Fruit fly (Drosophila melanogaster): Measurements from ENCODE around the gene CG3916.

Gene CG3916

DNA sequence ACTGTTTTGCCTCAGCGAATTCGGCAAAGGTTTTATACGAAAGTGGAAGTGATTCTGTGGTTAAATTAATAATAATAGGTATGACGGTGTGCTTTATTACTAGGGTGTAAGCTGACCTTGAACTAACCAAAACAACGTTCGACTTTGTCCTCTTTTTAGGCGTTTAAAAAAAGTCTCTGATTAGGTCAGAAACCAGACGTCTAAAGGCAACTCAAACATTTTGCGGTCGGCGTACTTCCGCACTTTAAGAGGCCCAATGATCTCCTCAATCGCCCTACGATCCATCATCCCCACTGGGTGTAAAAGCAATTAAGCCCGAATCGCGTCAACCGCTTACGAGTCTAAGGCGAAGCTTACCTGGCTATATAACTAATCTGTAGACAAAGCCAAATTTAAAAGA is 10.0 kb downstream of the CG3916 start, which contains the start of gene Cyp313a3:
Gene Cyp313a3, minus strand, starts transcription at position 101 of the 400 bp plus-strand sequence.
- no peak for TF ChIP-seq CTCF (optimal IDR thresholded peaks at IDR 0.05)
- no peak for TF ChIP-seq CG8478 (optimal IDR thresholded peaks at IDR 0.05)

DNA sequence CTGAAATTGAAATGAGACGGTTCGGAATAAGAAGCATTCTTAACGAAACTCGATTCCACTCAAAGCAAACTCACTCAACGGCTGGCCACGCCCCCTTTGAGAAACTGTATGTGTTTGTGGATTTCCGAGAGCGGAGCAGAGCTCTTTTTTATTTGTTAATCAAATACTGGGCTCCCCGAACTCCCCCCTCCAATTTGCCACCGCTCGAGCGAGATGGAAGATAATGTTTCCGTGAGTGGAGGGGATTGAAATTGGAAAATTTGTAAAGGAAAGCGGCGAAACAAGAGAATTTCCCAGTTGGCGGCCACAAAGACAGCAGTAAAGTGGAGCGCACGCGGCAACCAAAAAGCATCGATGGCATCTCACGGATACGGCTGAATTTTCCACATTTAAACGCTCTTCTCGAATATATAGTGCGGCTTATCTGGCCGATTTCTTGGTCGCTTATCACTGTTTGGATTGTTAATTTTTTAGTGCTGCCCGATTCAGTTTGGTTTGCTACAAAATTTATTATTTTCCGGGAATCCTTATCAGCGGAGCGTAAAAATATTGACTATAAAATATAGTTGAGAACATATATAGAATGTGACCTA is 15.4 kb downstream of the CG3916 start:
- no peak for TF ChIP-seq CTCF (optimal IDR thresholded peaks at IDR 0.05)
- no peak for TF ChIP-seq CG8478 (optimal IDR thresholded peaks at IDR 0.05)

DNA sequence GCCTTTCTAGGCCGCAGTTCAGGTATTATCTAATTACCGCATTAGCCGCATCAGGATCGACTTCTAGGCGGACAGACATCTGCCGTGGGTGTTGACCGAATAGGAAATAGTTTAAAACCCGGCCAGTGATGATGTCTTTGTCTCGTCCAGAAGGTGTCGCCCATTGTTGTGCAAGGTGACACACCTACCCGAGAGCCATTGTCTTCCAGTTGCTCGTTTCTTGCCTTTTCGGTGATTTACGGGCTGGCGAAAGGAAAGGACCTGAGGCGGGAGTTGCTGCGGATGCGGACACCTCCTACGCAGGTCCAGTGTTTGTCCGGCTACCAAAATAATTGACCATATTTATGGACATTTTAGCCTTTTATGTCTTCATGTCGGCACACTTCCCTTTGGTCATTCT is 19.0 kb downstream of the CG3916 start:
- peak in 1 of 2 experiments; percentile 2 for TF ChIP-seq CTCF (optimal IDR thresholded peaks at IDR 0.05)
- no peak for TF ChIP-seq CG8478 (optimal IDR thresholded peaks at IDR 0.05)

DNA sequence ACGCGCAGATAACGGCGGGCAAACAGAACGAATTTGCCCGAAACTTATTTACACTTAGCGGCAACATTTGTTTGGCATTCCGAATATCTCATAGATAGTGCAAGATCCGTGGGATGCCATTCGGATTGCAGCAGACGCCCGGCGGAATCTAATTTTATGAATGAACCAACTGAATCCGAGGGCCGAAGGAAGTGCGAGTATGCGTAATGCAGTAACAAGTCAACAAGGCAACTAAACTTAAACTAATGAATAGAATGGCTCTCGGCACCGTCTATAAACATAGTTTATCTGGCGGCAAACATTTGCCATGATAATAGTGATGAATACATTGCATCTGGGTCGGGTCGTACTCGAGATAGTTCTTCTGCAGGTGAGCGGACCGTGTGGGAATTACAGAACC is 21.0 kb downstream of the CG3916 start:
- TF ChIP-seq CTCF (optimal IDR thresholded peaks at IDR 0.05) (no peak), CG8478 (optimal IDR thresholded peaks at IDR 0.05) (no peak)

DNA sequence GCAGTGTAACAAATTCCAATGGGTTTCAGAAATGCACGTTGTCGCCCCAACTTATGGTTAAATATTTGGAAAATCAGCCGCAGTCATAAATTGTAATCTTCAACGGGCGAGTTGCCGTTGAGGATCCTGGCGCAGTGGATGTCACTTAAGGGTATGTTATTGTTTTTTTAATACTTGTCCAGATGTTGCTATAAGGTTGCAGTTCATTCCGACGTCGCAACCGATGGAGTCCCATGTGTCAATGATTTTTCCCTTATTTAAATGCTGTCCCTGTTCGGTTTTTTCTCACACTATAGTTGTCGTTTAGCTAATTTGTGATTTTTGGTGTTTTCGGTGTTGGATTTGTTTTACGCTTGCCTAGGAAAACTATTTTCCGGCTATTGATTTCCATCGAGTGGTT is 22.3 kb downstream of the CG3916 start:
- TF ChIP-seq CG8478 (optimal IDR thresholded peaks at IDR 0.05): no peak
- no peak for TF ChIP-seq CTCF (optimal IDR thresholded peaks at IDR 0.05)

DNA sequence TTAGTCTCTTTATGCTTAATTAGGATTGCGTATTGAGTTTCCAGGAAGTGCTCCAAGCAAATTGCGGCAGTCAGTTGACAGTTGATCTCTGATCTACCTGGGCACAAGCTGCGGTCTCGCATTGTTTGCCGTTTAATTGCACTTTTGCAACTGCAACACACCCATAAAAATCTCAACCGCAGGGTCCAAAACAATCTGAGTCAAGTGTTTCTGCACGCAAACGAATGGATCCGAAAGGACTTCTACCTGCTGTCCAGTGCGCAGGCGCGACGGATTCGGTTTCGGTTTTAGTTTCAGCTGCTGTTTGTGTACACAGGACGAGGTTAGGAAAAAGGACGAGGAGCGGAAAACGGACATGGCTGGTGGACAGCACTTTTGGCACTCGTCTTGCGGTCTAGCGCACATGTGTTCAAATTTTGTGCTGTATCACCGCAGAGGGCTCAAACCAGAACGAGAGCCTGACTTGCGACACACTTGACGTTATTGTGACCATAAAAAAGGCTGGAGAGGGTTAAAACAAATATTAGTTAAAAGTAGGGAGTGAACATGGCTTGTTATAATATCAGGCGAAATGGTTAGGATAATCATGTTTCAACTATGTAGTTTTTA is 23.3 kb downstream of the CG3916 start:
- no peak for TF ChIP-seq CG8478 (optimal IDR thresholded peaks at IDR 0.05)
- no peak for TF ChIP-seq CTCF (optimal IDR thresholded peaks at IDR 0.05)

DNA sequence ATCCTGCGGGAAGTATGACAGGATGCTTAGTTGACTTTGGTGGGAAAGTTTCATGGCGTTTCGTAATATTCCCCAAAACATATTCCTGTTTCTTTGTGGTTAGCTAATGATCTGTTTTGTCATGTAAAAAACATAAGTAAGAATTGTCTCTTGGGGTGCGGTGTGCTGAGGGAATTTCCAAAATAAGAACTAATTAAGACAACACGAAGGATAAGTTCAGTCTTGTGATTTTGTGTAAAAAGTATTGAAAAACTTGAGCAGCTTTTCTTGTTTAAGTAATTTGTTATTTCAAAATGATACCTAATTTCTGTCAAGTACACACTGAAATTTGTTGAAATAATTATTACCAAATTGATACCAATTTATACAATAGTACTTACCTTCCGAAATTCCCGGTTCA is 24.7 kb downstream of the CG3916 start, which contains the start of gene CG3942:
Gene CG3942, plus strand, starts transcription at position 301 of the 400 bp plus-strand sequence.
- TF ChIP-seq CG8478 (optimal IDR thresholded peaks at IDR 0.05) (no peak), CTCF (optimal IDR thresholded peaks at IDR 0.05) (no peak)

DNA sequence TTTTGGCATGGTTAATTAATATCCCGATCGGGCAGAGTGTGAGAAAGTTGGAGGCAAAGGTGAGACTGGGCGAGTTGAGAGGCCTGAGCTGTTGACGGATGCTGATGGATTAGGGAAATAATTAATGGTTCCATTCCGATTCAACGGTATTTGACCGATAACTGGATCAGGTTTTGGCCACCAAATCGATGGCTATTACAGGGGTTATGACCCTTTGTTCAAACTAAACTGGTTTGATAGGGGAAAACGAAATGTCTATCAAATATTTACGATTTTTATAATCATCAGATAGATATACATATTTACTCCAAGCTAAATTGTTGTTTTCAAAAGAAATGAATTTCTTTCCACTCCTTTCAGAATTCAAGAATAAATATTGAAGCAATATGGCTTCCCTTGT is 29.2 kb downstream of the CG3916 start, which contains the start of the genes CG44037 and svp:
Gene CG44037, plus strand, starts transcription at position 301 of the 400 bp plus-strand sequence.
Gene svp, plus strand, starts transcription at position 301 of the 400 bp plus-strand sequence.
- TF ChIP-seq CG8478 (optimal IDR thresholded peaks at IDR 0.05): no peak
- no peak for TF ChIP-seq CTCF (optimal IDR thresholded peaks at IDR 0.05)

DNA sequence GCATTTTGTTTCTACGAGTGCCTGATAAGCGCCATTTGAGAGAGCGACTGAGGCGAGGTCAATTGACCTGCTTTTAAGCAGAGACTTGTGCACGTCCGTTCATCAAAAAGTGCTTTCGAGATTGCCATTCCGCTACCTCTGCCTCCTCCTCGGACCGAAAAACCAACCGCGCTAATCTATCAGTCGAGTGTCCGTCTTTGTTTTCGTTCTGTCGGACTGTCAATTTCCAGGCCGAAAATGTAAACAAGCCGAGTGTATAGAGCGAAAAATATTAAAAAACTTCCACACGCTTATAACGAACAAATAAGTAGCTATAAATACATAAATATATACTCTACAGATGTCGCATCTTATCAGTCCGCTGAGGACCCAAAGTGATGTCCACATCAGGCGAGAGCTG is 29.8 kb downstream of the CG3916 start:
- TF ChIP-seq CTCF (optimal IDR thresholded peaks at IDR 0.05): no peak
- no peak for TF ChIP-seq CG8478 (optimal IDR thresholded peaks at IDR 0.05)

DNA sequence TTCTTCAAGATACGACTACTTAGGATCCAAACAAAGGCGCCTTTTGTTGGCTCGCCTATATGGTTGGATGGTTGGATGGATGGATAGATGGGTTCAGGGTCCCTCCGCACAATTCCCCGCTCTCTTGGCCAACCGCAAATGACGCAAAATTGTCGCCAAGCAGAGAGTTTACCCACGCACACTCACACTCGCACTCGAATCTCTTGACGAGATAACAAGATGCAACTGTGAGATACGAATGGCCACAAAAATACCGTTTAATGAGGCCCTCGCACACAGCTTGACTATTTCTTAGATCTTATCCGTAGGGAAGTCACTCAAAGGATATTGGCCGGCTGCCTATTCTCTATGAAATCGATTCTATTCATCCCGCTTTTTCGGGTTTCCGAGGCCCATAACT is 30.6 kb downstream of the CG3916 start:
- no peak for TF ChIP-seq CTCF (optimal IDR thresholded peaks at IDR 0.05)
- TF ChIP-seq CG8478 (optimal IDR thresholded peaks at IDR 0.05): no peak

DNA sequence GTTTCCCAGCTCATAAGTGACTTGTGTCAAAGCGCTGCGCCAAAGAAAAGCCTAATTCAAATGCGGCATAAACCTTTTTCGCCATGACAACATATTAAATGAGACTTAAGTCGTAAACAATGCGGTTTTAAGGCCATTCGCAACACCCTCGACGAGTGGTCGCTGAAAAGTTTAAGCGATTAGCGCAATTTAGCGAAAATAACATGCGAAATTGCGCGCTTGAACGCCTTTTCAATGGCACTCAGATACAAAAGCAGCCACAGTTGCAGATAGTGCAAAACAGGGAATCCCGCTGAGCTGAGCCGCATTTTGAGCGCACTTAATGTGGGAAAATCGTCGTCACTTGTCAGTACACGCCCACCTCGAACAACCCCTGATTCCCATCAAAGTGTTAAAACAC is 31.5 kb downstream of the CG3916 start, which contains the start of gene CG44038:
Gene CG44038, plus strand, starts transcription at position 301 of the 400 bp plus-strand sequence.
- TF ChIP-seq CG8478 (optimal IDR thresholded peaks at IDR 0.05) (no peak), CTCF (optimal IDR thresholded peaks at IDR 0.05) (no peak)

DNA sequence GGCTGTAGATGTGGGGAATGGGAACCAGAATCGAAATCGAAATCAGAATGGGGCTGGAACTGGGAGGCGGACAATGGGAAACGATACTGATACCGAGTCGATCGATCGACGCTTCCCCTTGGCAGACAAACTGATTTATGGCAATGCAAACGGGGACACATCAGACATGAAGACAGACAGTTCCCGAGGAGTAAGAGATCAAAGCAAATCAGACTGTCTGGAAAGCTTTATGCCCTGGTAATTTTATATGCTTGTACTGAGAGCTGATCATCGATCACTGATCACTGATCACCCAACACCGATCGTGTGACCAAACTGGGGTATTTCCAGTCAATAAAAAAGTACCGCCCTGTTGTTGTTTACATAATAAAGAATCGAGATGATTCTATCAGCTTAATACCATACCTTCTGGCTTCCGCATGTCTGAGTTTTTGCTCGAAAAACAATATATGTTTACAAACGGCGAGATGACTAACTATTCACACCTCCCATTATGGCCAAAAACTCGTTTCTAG is 40.7 kb downstream of the CG3916 start:
- TF ChIP-seq CTCF (optimal IDR thresholded peaks at IDR 0.05): no peak
- no peak for TF ChIP-seq CG8478 (optimal IDR thresholded peaks at IDR 0.05)

DNA sequence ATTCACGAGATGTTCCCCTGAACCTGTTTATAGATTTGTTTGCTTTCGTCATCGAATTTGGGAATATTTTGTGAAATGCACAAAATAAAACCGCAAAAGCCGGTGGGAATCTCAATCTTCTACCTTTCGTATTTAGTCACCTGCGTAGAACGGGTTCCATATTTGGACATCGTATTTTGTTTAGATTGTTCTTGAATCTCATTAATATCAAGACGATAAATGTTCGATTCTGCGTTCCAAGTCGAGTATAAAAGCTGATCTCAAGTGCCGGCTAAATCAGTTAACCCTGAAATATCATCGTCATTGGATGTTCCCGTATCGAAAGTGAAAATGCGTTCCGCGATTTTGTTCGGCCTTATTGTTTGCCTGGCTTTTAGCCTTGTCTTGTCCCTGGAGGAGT is 41.4 kb downstream of the CG3916 start, which contains the start of gene CG17738:
Gene CG17738, plus strand, starts transcription at position 301 of the 400 bp plus-strand sequence.
- TF ChIP-seq CTCF (optimal IDR thresholded peaks at IDR 0.05): no peak
- no peak for TF ChIP-seq CG8478 (optimal IDR thresholded peaks at IDR 0.05)

DNA sequence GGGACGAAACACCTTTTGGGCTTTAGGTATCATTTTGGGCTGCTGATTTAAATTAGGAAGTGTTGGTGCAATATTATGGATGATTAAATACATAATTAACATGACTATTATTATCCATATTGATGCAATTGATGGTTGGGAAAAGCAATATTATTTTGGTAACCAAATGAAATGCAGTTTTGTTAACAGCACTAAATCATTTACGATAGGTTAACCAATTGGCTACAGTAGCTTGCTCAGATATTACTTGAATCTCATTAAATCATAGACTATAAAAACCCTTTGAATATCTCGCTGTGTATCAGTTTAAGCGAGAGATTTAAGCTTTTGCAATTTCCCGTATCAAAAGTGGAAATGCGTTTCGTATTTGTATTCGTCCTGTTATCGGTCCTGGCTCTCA is 43.6 kb downstream of the CG3916 start, which contains the start of gene Sfp87B:
Gene Sfp87B, plus strand, starts transcription at position 301 of the 400 bp plus-strand sequence.
- TF ChIP-seq CG8478 (optimal IDR thresholded peaks at IDR 0.05): no peak
- no peak for TF ChIP-seq CTCF (optimal IDR thresholded peaks at IDR 0.05)

DNA sequence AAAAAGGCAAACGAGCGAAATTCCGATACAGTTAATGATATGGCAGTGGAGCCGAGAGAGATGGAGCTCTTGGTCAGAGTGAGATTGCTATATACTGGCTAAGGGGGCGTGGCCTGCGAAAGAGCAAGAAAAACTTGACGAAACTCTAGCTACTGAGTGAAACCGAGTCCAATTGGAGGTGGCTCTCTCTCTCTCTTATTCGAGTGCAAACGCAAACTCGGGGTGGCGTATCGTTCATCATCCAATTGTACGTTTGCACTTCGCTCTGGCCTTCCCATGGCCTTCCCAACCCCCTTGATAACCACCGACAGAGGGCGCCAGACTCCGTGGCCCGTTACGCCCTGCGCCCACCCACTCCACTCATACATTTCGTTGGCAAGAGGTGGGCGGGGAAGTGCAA is 49.8 kb downstream of the CG3916 start:
- TF ChIP-seq CG8478 (optimal IDR thresholded peaks at IDR 0.05) (peak; percentile 63), CTCF (optimal IDR thresholded peaks at IDR 0.05) (peak; percentile 89 to 97)
